Fruit fly (Drosophila melanogaster): Measurements from ENCODE around the gene MFS10.
A peak's percentile ranks its signal among the peaks of the same experiment; 100 is the strongest.

The MFS10 gene

dm6 chrX:13136939-13137697 is 8.3 kb downstream of the MFS10 start (continued):
- no peak for TF ChIP-seq pita (GFP tag; optimal IDR thresholded peaks at IDR 0.05)
- TF ChIP-seq CG17186 (GFP tag; optimal IDR thresholded peaks at IDR 0.05), result no peak
- TF ChIP-seq CG3065 (GFP tag; optimal IDR thresholded peaks at IDR 0.05), result no peak
- peak; percentile 54 for TF ChIP-seq Sox102F (GFP tag; optimal IDR thresholded peaks at IDR 0.05)
- 0 out of 3 replicates have a peak, but pooled peaks have one; percentile 42 for TF ChIP-seq sr (GFP tag; IDR thresholded peaks at IDR 0.05)
- TF ChIP-seq CG11695 (GFP tag; IDR thresholded peaks at IDR 0.05), result peak; percentile 52; the same call in 1 of the 3 replicates
- TF ChIP-seq Bdp1 (GFP tag; optimal IDR thresholded peaks at IDR 0.05), result no peak
- TF ChIP-seq CG12219 (GFP tag; optimal IDR thresholded peaks at IDR 0.05), result no peak
- TF ChIP-seq CG7271 (tag; optimal IDR thresholded peaks at IDR 0.05), result no peak
- TF ChIP-seq gsb-n (tag; optimal IDR thresholded peaks at IDR 0.05), result no peak
- peak; percentile 47 for TF ChIP-seq unpg (GFP tag; optimal IDR thresholded peaks at IDR 0.05)
- TF ChIP-seq CG12299 (tag; optimal IDR thresholded peaks at IDR 0.05), result no peak
- TF ChIP-seq fu2 (GFP tag; optimal IDR thresholded peaks at IDR 0.05), result no peak
- TF ChIP-seq gem (tag; optimal IDR thresholded peaks at IDR 0.05), result peak; percentile 60
- peak; percentile 47; the same call in 1 of the 2 replicates for TF ChIP-seq Rx (GFP tag; IDR thresholded peaks at IDR 0.05)
- TF ChIP-seq NFAT (GFP tag; IDR thresholded peaks at IDR 0.05), result no peak
- TF ChIP-seq Tbp (GFP tag; optimal IDR thresholded peaks at IDR 0.05), result no peak
- peak; percentile 8 for TF ChIP-seq pum (GFP tag; optimal IDR thresholded peaks at IDR 0.05)
- peak; percentile 61 for TF ChIP-seq CG7839 (tag; optimal IDR thresholded peaks at IDR 0.05)
- no peak for TF ChIP-seq Mad (GFP tag; optimal IDR thresholded peaks at IDR 0.05)
- no peak for TF ChIP-seq CG5245 (GFP tag; optimal IDR thresholded peaks at IDR 0.05)
- no peak for TF ChIP-seq CG4328 (GFP tag; optimal IDR thresholded peaks at IDR 0.05)
- no peak for TF ChIP-seq tio (GFP tag; optimal IDR thresholded peaks at IDR 0.05)
- TF ChIP-seq dpn (GFP tag; optimal IDR thresholded peaks at IDR 0.05), result no peak
- peak; percentile 10 for TF ChIP-seq org-1 (GFP tag; optimal IDR thresholded peaks at IDR 0.05)
- TF ChIP-seq CG8924 (tag; optimal IDR thresholded peaks at IDR 0.05), result peak; percentile 19
- no peak for TF ChIP-seq Dip3 (GFP tag; optimal IDR thresholded peaks at IDR 0.05)
- peak; percentile 59 for TF ChIP-seq CG10209 (GFP tag; optimal IDR thresholded peaks at IDR 0.05)
- TF ChIP-seq Ravus (GFP tag; IDR thresholded peaks at IDR 0.05), result no peak
- TF ChIP-seq HLH4C (GFP tag; IDR thresholded peaks at IDR 0.05; ENCODE audit: partially characterized antibody), result no peak
- TF ChIP-seq bcd (GFP tag; optimal IDR thresholded peaks at IDR 0.05), result peak; percentile 43
- peak in 1 of 2 experiments; percentile 61 for TF ChIP-seq bsh (GFP tag; optimal IDR thresholded peaks at IDR 0.05)
- no peak for TF ChIP-seq MESR4 (GFP tag; optimal IDR thresholded peaks at IDR 0.05)
- no peak for TF ChIP-seq cato (GFP tag; optimal IDR thresholded peaks at IDR 0.05; ENCODE audit: borderline replicate concordance)
- 0 out of 3 replicates have a peak, but pooled peaks have one; percentile 52 for TF ChIP-seq jigr1 (GFP tag; IDR thresholded peaks at IDR 0.05)
- TF ChIP-seq CG18764 (GFP tag; optimal IDR thresholded peaks at IDR 0.05), result no peak
- no peak for TF ChIP-seq Dp (GFP tag; optimal IDR thresholded peaks at IDR 0.05)
- TF ChIP-seq CG34224 (GFP tag; IDR thresholded peaks at IDR 0.05; ENCODE audit: partially characterized antibody), result no peak
- no peak for TF ChIP-seq sug (tag; optimal IDR thresholded peaks at IDR 0.05)
- TF ChIP-seq pros (GFP tag; optimal IDR thresholded peaks at IDR 0.05), result peak; percentile 39
- TF ChIP-seq CG15514 (GFP tag; optimal IDR thresholded peaks at IDR 0.05), result no peak
- peak; percentile 31; the same call in 1 of the 2 replicates for TF ChIP-seq crol (GFP tag; IDR thresholded peaks at IDR 0.05)
- TF ChIP-seq bowl (GFP tag; IDR thresholded peaks at IDR 0.05), result peak; percentile 76
- peak; percentile 72 for TF ChIP-seq Awh (GFP tag; IDR thresholded peaks at IDR 0.05)
- peak; percentile 83 for TF ChIP-seq CG5953 (GFP tag; IDR thresholded peaks at IDR 0.05)
- no peak for TF ChIP-seq HmgZ (tag; optimal IDR thresholded peaks at IDR 0.05)
- TF ChIP-seq scrt (GFP tag; optimal IDR thresholded peaks at IDR 0.05), result no peak
- TF ChIP-seq Sry-β (GFP tag; optimal IDR thresholded peaks at IDR 0.05), result no peak

All from whole organism, embryonic.